Worm (Caenorhabditis elegans) whole organism, young adult: ENCODE measurements around the gene lgc-49.

Experiments used
- B0019.2 ChIP-seq: fragments of 200-800 bp; sonication (Bioruptor generic); conservative IDR thresholded peaks from 2 replicates; pipeline ENCODE4 v1.3.6; 2022; ENCODE audit warnings: missing genetic modification reagents, missing genetic modification characterization, missing compliant biosample characterization
- C06A6.2 ChIP-seq: fragments of 200-800 bp; sonication (Bioruptor generic); conservative IDR thresholded peaks from 2 replicates; pipeline ENCODE4 v1.3.6; 2022; ENCODE audit warnings: missing genetic modification characterization, missing compliant biosample characterization
- D2030.7 ChIP-seq: fragments of 200-800 bp; sonication (Bioruptor generic); IDR thresholded peaks from 2 replicates; pipeline ENCODE4 v1.3.6; 2022; ENCODE audit warnings: missing genetic modification reagents, missing genetic modification characterization, missing compliant biosample characterization
- F33H1.4 ChIP-seq: fragments of 200-800 bp; sonication (Bioruptor generic); IDR thresholded peaks from 2 replicates; pipeline ENCODE4 v1.3.6; 2022; ENCODE audit warnings: missing genetic modification reagents, missing genetic modification characterization, missing compliant biosample characterization
- F37B4.10 ChIP-seq: fragments of 200-800 bp; sonication (Bioruptor generic); IDR thresholded peaks from 2 replicates; pipeline ENCODE4 v1.3.6; 2022; ENCODE audit warnings: missing genetic modification characterization, missing compliant biosample characterization
- F49E8.2 ChIP-seq: sonication (generic microtip); optimal IDR thresholded peaks from 3 replicates; lab custom pipeline; 2017; ENCODE audit warnings: missing genetic modification characterization, mild to moderate bottlenecking, missing compliant biosample characterization, antibody characterized with exemption, moderate library complexity; ENCODE audit not compliant: insufficient read depth
- F57C9.4 ChIP-seq: sonication (generic microtip); optimal IDR thresholded peaks from 2 replicates; lab custom pipeline; 2017; ENCODE audit warnings: mild to moderate bottlenecking, missing genetic modification characterization, missing compliant biosample characterization
- Y53G8AR.9 ChIP-seq: fragments of 200-800 bp; sonication (Bioruptor generic); conservative IDR thresholded peaks from 2 replicates; pipeline ENCODE4 v1.3.6; 2022; ENCODE audit warnings: missing genetic modification reagents, missing genetic modification characterization, missing compliant biosample characterization
- Y56A3A.18 ChIP-seq: fragments of 200-800 bp; sonication (Bioruptor generic); IDR thresholded peaks from 2 replicates; pipeline ENCODE4 v1.3.6; 2022; ENCODE audit warnings: missing genetic modification reagents, missing genetic modification characterization, missing compliant biosample characterization
- Y79H2A.3 ChIP-seq: fragments of 200-800 bp; sonication (Bioruptor generic); conservative IDR thresholded peaks from 2 replicates; pipeline ENCODE4 v1.3.6; 2022; ENCODE audit warnings: missing genetic modification reagents, missing genetic modification characterization, missing compliant biosample characterization
- aptf-3 ChIP-seq: fragments of 200-800 bp; sonication (Bioruptor generic); IDR thresholded peaks from 2 replicates; pipeline ENCODE4 v1.3.6; 2022; ENCODE audit warnings: missing genetic modification characterization, missing compliant biosample characterization
- atf-7 ChIP-seq: sonication (generic microtip); optimal IDR thresholded peaks from 2 replicates; lab custom pipeline; 2017; ENCODE audit warnings: mild to moderate bottlenecking, missing genetic modification characterization, missing compliant biosample characterization
- athp-1 ChIP-seq: sonication (generic microtip); optimal IDR thresholded peaks from 2 replicates; lab custom pipeline; 2017; ENCODE audit warnings: mild to moderate bottlenecking, missing genetic modification characterization, missing compliant biosample characterization
- attf-6 ChIP-seq: fragments of 200-800 bp; sonication (Bioruptor generic); IDR thresholded peaks from 2 replicates; pipeline ENCODE4 v1.3.6; 2022; ENCODE audit warnings: missing genetic modification reagents, missing genetic modification characterization, missing compliant biosample characterization
- cebp-1 ChIP-seq, 2 experiments: fragments of 200-800 bp in 1 of 2; sonication (Bioruptor generic) in 1 of 2; sonication (generic microtip) in 1 of 2; IDR thresholded peaks in 1 of 2; optimal IDR thresholded peaks in 1 of 2; 2 replicates each; pipeline versions ENCODE4 v1.3.6 to Lab custom; 2017 to 2022; ENCODE audit warnings: missing compliant biosample characterization in 2 of 2, missing genetic modification characterization in 2 of 2, mild to moderate bottlenecking in 1 of 2, missing genetic modification reagents in 1 of 2, moderate library complexity in 1 of 2
- cebp-2 ChIP-seq: fragments of 200-800 bp; sonication (Bioruptor generic); IDR thresholded peaks from 2 replicates; pipeline ENCODE4 v1.3.6; 2022; ENCODE audit warnings: missing genetic modification characterization, missing compliant biosample characterization
- ceh-100 ChIP-seq: fragments of 200-800 bp; sonication (Bioruptor generic); IDR thresholded peaks from 2 replicates; pipeline ENCODE4 v1.3.6; 2022; ENCODE audit warnings: missing genetic modification reagents, missing genetic modification characterization, missing compliant biosample characterization
- die-1 ChIP-seq: sonication (generic microtip); optimal IDR thresholded peaks from 2 replicates; lab custom pipeline; 2016; ENCODE audit warnings: missing genotype, mild to moderate bottlenecking, missing genetic modification characterization, missing compliant biosample characterization
- dox-1 ChIP-seq: fragments of 200-800 bp; sonication (Bioruptor generic); IDR thresholded peaks from 2 replicates; pipeline ENCODE4 v1.3.6; 2022; ENCODE audit warnings: missing genetic modification reagents, missing genetic modification characterization, missing compliant biosample characterization
- efl-1 ChIP-seq: fragments of 150-350 bp; optimal IDR thresholded peaks from 2 replicates; lab custom pipeline; 2014; ENCODE audit warnings: missing biosample characterization, missing genetic modification reagents, missing genetic modification characterization
- ets-4 ChIP-seq: fragments of 200-800 bp; sonication (Bioruptor generic); optimal IDR thresholded peaks from 2 replicates; lab custom pipeline; 2018; ENCODE audit warnings: mild to moderate bottlenecking, missing genetic modification characterization, missing compliant biosample characterization
- fkh-3 ChIP-seq: sonication (generic microtip); optimal IDR thresholded peaks from 2 replicates; lab custom pipeline; 2016; ENCODE audit warnings: mild to moderate bottlenecking, missing genetic modification characterization, missing compliant biosample characterization
- gei-17 ChIP-seq: fragments of 200-800 bp; sonication (Bioruptor generic); optimal IDR thresholded peaks from 2 replicates; lab custom pipeline; 2018; ENCODE audit warnings: mild to moderate bottlenecking, missing genetic modification characterization, missing compliant biosample characterization
- hlh-12 ChIP-seq: sonication (generic microtip); optimal IDR thresholded peaks from 2 replicates; lab custom pipeline; 2016; ENCODE audit warnings: missing genetic modification characterization, missing compliant biosample characterization
- hmg-20 ChIP-seq: fragments of 200-800 bp; sonication (Bioruptor generic); IDR thresholded peaks from 2 replicates; pipeline ENCODE4 v1.3.6; 2022; ENCODE audit warnings: missing genetic modification reagents, missing genetic modification characterization, missing compliant biosample characterization
- hsf-1 ChIP-seq: fragments of 200-800 bp; sonication (Bioruptor generic); IDR thresholded peaks from 2 replicates; pipeline ENCODE4 v1.3.6; 2022; ENCODE audit warnings: missing genetic modification reagents, missing genetic modification characterization, missing compliant biosample characterization
- lin-26 ChIP-seq: fragments of 200-800 bp; sonication (Bioruptor generic); IDR thresholded peaks from 2 replicates; pipeline ENCODE4 v1.3.6; 2022; ENCODE audit warnings: missing genetic modification reagents, missing genetic modification characterization, missing compliant biosample characterization
- lir-1 ChIP-seq: fragments of 200-800 bp; sonication (Bioruptor generic); conservative IDR thresholded peaks from 2 replicates; pipeline ENCODE4 v1.3.6; 2022; ENCODE audit warnings: missing genetic modification reagents, missing genetic modification characterization, missing compliant biosample characterization
- madf-10 ChIP-seq: sonication (generic microtip); optimal IDR thresholded peaks from 2 replicates; lab custom pipeline; 2016; ENCODE audit warnings: mild to moderate bottlenecking, missing genetic modification characterization, missing compliant biosample characterization
- madf-3 ChIP-seq: fragments of 200-800 bp; sonication (Bioruptor generic); IDR thresholded peaks from 2 replicates; pipeline ENCODE4 v1.3.6; 2022; ENCODE audit warnings: missing genetic modification reagents, missing genetic modification characterization, missing compliant biosample characterization
- nfya-1 ChIP-seq: sonication (generic microtip); optimal IDR thresholded peaks from 2 replicates; lab custom pipeline; 2017; ENCODE audit warnings: antibody characterized with exemption, missing compliant biosample characterization, missing genetic modification characterization, borderline replicate concordance; ENCODE audit not compliant: insufficient read depth
- nfyb-1 ChIP-seq: fragments of 200-800 bp; sonication (Bioruptor generic); IDR thresholded peaks from 2 replicates; pipeline ENCODE4 v1.3.6; 2022; ENCODE audit warnings: missing genetic modification reagents, missing genetic modification characterization, missing compliant biosample characterization
- nhr-120 ChIP-seq: fragments of 200-800 bp; sonication (Bioruptor generic); IDR thresholded peaks from 2 replicates; pipeline ENCODE4 v1.3.6; 2022; ENCODE audit warnings: missing genetic modification characterization, missing compliant biosample characterization
- nhr-179 ChIP-seq: sonication (generic microtip); optimal IDR thresholded peaks from 2 replicates; lab custom pipeline; 2016; ENCODE audit warnings: mild to moderate bottlenecking, missing genetic modification characterization, missing compliant biosample characterization
- nhr-27 ChIP-seq: fragments of 200-800 bp; sonication (Bioruptor generic); optimal IDR thresholded peaks from 2 replicates; lab custom pipeline; 2018; ENCODE audit warnings: mild to moderate bottlenecking, missing genetic modification characterization, moderate library complexity, missing compliant biosample characterization
- repo-1 ChIP-seq: sonication (generic microtip); optimal IDR thresholded peaks from 2 replicates; lab custom pipeline; 2017; ENCODE audit warnings: mild to moderate bottlenecking, missing genetic modification characterization, missing compliant biosample characterization
- rpc-1 ChIP-seq, 2 experiments: fragments of 150-350 bp in 1 of 2; sonication (generic microtip) in 1 of 2; optimal IDR thresholded peaks; 2 replicates each; lab custom pipeline; 2014 to 2018; ENCODE audit warnings: missing biosample characterization in 1 of 2, missing genetic modification characterization in 1 of 2, missing genetic modification reagents in 1 of 2, missing genotype in 1 of 2
- sdz-38 ChIP-seq: sonication (generic microtip); optimal IDR thresholded peaks from 2 replicates; lab custom pipeline; 2016; ENCODE audit warnings: missing genotype, missing genetic modification characterization, missing compliant biosample characterization
- sea-2 ChIP-seq: fragments of 200-800 bp; sonication (Bioruptor generic); IDR thresholded peaks from 2 replicates; pipeline ENCODE4 v1.3.6; 2022; ENCODE audit warnings: missing genetic modification characterization, missing compliant biosample characterization
- snpc-1.1 ChIP-seq: sonication (generic microtip); optimal IDR thresholded peaks from 2 replicates; lab custom pipeline; 2017; ENCODE audit warnings: missing genetic modification characterization, mild to moderate bottlenecking, missing compliant biosample characterization, antibody characterized with exemption, moderate library complexity, missing genotype, missing genetic modification reagents; ENCODE audit not compliant: insufficient read depth
- snpc-1.3 ChIP-seq: sonication (generic microtip); optimal IDR thresholded peaks from 2 replicates; lab custom pipeline; 2017; ENCODE audit warnings: missing genetic modification characterization, mild to moderate bottlenecking, missing compliant biosample characterization, antibody characterized with exemption, moderate library complexity, missing genotype, missing genetic modification reagents; ENCODE audit not compliant: insufficient read depth
- snpc-3.4 ChIP-seq: sonication (generic microtip); optimal IDR thresholded peaks from 2 replicates; lab custom pipeline; 2017; ENCODE audit warnings: missing genetic modification characterization, mild to moderate bottlenecking, missing compliant biosample characterization, antibody characterized with exemption, moderate library complexity, missing genotype, missing genetic modification reagents
- somi-1 ChIP-seq: fragments of 200-800 bp; sonication (Bioruptor generic); optimal IDR thresholded peaks from 2 replicates; lab custom pipeline; 2018; ENCODE audit warnings: mild to moderate bottlenecking, missing genetic modification characterization, missing compliant biosample characterization
- tlf-1 ChIP-seq: fragments of 200-800 bp; sonication (Bioruptor generic); optimal IDR thresholded peaks from 2 replicates; lab custom pipeline; 2018; ENCODE audit warnings: mild to moderate bottlenecking, missing genetic modification characterization, missing compliant biosample characterization
- unc-62 ChIP-seq: fragments of 150-350 bp; optimal IDR thresholded peaks from 2 replicates; lab custom pipeline; 2014; ENCODE audit warnings: missing biosample characterization, missing genetic modification reagents, missing genetic modification characterization
- zfh-2 ChIP-seq: fragments of 200-800 bp; sonication (Bioruptor generic); conservative IDR thresholded peaks from 2 replicates; pipeline ENCODE4 v1.3.6; 2022; ENCODE audit warnings: missing genetic modification reagents, missing genetic modification characterization, missing compliant biosample characterization
- ztf-25 ChIP-seq: fragments of 200-800 bp; sonication (Bioruptor generic); IDR thresholded peaks from 2 replicates; pipeline ENCODE4 v1.3.6; 2022; ENCODE audit warnings: missing genetic modification reagents, missing genetic modification characterization, missing compliant biosample characterization
- ztf-6 ChIP-seq: fragments of 200-800 bp; sonication (Bioruptor generic); IDR thresholded peaks from 2 replicates; pipeline ENCODE4 v1.3.6; 2022; ENCODE audit warnings: missing genetic modification reagents, missing genetic modification characterization, missing compliant biosample characterization

lgc-49 gene

DNA sequence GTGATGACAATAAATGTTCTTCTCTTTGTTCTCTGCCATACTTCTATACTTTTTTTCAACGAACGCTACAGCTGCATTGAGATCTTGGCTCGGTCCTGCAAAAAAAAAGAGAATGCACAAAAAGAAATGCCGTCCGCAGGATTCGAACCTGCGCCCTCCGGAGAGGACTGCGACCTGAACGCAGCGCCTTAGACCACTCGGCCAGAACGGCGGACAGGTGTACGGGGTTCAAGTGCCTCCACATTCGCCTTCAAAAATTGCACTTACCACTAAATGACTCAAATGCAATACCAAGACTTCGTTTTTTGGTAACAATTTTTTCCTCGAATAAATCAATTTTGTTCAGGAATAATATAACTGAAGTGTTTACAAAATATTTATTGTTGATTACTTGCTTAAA lies 16.4 kb upstream of the lgc-49 start (continued):
- 0 out of 2 replicates have a peak, but pooled peaks have one; percentile 30 for TF ChIP-seq Y53G8AR.9 (GFP tag; lab: Robert Waterston, UW)
- no peak for TF ChIP-seq ztf-25
- TF ChIP-seq lir-1 (GFP tag; lab: Robert Waterston, UW): no peak
- TF ChIP-seq nhr-120 (GFP tag; lab: Robert Waterston, UW): no peak
- no peak for TF ChIP-seq sea-2 (GFP tag; lab: Robert Waterston, UW)
- TF ChIP-seq ztf-6 (GFP tag; lab: Robert Waterston, UW): no peak
- TF ChIP-seq F49E8.2 (tag; lab: Kevin White, UChicago): no peak
- TF ChIP-seq athp-1 (tag; lab: Kevin White, UChicago): no peak
- TF ChIP-seq Y79H2A.3: no peak
- TF ChIP-seq snpc-1.3: no peak
- no peak for TF ChIP-seq F37B4.10 (GFP tag; lab: Robert Waterston, UW)
- peak; percentile 20 for TF ChIP-seq snpc-3.4
- TF ChIP-seq hmg-20 (GFP tag; lab: Robert Waterston, UW): peak; percentile 57
- TF ChIP-seq somi-1 (GFP tag; lab: Kevin White, UChicago): no peak
- no peak for TF ChIP-seq madf-3 (GFP tag; lab: Robert Waterston, UW)
- peak; percentile 16; the same call in 1 of the 2 replicates for TF ChIP-seq attf-6 (GFP tag; lab: Robert Waterston, UW)
- TF ChIP-seq F33H1.4 (GFP tag; lab: Robert Waterston, UW): no peak
- no peak for TF ChIP-seq cebp-1 (GFP tag; IDR thresholded peaks at IDR 0.05; lab: Robert Waterston, UW)
- peak; percentile 24 for TF ChIP-seq cebp-1 (tag; optimal IDR thresholded peaks at IDR 0.05; lab: Kevin White, UChicago)
- TF ChIP-seq nfyb-1 (GFP tag; lab: Robert Waterston, UW): peak; percentile 51; the same call in 1 of the 2 replicates
- TF ChIP-seq fkh-3 (tag; lab: Kevin White, UChicago): no peak
- peak; percentile 36 for TF ChIP-seq rpc-1 (optimal IDR thresholded peaks at IDR 0.05; lab: Kevin White, UChicago)
- peak; percentile 60 for TF ChIP-seq rpc-1 (tag; optimal IDR thresholded peaks at IDR 0.05; lab: Kevin White, UChicago)
- TF ChIP-seq dox-1 (GFP tag; lab: Robert Waterston, UW): peak; percentile 50; the same call in 1 of the 2 replicates
- TF ChIP-seq tlf-1: peak; percentile 4
- TF ChIP-seq sdz-38 (tag; lab: Kevin White, UChicago): no peak
- TF ChIP-seq Y56A3A.18 (GFP tag; lab: Robert Waterston, UW): peak; percentile 66; the same call in 1 of the 2 replicates
- TF ChIP-seq gei-17: no peak
- no peak for TF ChIP-seq ets-4 (GFP tag; lab: Kevin White, UChicago)
- peak; percentile 79 for TF ChIP-seq zfh-2 (GFP tag; lab: Robert Waterston, UW)
- TF ChIP-seq B0019.2 (GFP tag; lab: Robert Waterston, UW): no peak
- TF ChIP-seq nfya-1 (tag; lab: Kevin White, UChicago): no peak
- peak; percentile 23; the same call in 1 of the 2 replicates for TF ChIP-seq lin-26 (GFP tag; lab: Robert Waterston, UW)
- TF ChIP-seq unc-62 (GFP tag; lab: Kevin White, UChicago): no peak
- no peak for TF ChIP-seq hlh-12 (tag; lab: Kevin White, UChicago)
- no peak for TF ChIP-seq madf-10 (tag; lab: Kevin White, UChicago)
- TF ChIP-seq F57C9.4 (tag; lab: Kevin White, UChicago): no peak
- no peak for TF ChIP-seq aptf-3 (GFP tag; lab: Robert Waterston, UW)
- TF ChIP-seq nhr-179 (tag; lab: Kevin White, UChicago): no peak
- peak; percentile 15; the same call in 1 of the 2 replicates for TF ChIP-seq D2030.7 (GFP tag; lab: Robert Waterston, UW)
- no peak for TF ChIP-seq C06A6.2 (GFP tag; lab: Robert Waterston, UW)
- TF ChIP-seq die-1 (tag; lab: Kevin White, UChicago): peak; percentile 7
- no peak for TF ChIP-seq ceh-100 (GFP tag; lab: Robert Waterston, UW)
- peak; percentile 34 for TF ChIP-seq repo-1 (tag; lab: Kevin White, UChicago)
- no peak for TF ChIP-seq atf-7 (tag; lab: Kevin White, UChicago)
- TF ChIP-seq cebp-2: no peak
- TF ChIP-seq efl-1 (GFP tag; lab: Kevin White, UChicago): no peak
- TF ChIP-seq nhr-27 (tag; lab: Kevin White, UChicago): no peak
- TF ChIP-seq snpc-1.1: peak; percentile 92
- no peak for TF ChIP-seq hsf-1
